Worm (Caenorhabditis elegans) whole organism, L1 larva: Measurements from ENCODE around the gene bgnt-1.1.

ENCODE experiments used
- C34B4.2 ChIP-seq: sonication (generic microtip); optimal IDR thresholded peaks from 2 replicates; lab custom pipeline; 2017; ENCODE audit warnings: mild to moderate bottlenecking, missing genetic modification characterization, missing compliant biosample characterization
- Y116A8C.19 ChIP-seq: sonication (generic microtip); optimal IDR thresholded peaks from 2 replicates; lab custom pipeline; 2016; ENCODE audit warnings: missing compliant biosample characterization, missing genetic modification characterization, borderline replicate concordance
- alr-1 ChIP-seq: fragments of 200-800 bp; sonication (Bioruptor generic); optimal IDR thresholded peaks from 2 replicates; lab custom pipeline; 2018; ENCODE audit warnings: borderline replicate concordance, mild to moderate bottlenecking, missing genetic modification characterization, missing compliant biosample characterization
- aly-2 ChIP-seq: fragments of 150-350 bp; optimal IDR thresholded peaks from 2 replicates; lab custom pipeline; 2014; ENCODE audit warnings: missing biosample characterization, missing genetic modification characterization
- ama-1 ChIP-seq: fragments of 150-350 bp; optimal IDR thresholded peaks from 2 replicates; lab custom pipeline; 2014
- blmp-1 ChIP-seq: fragments of 150-350 bp; optimal IDR thresholded peaks from 2 replicates; lab custom pipeline; 2014; ENCODE audit warnings: missing biosample characterization, missing genetic modification characterization
- ceh-63 ChIP-seq: fragments of 200-800 bp; sonication (Bioruptor generic); optimal IDR thresholded peaks from 2 replicates; lab custom pipeline; 2018; ENCODE audit warnings: mild to moderate bottlenecking, missing genetic modification characterization, missing compliant biosample characterization
- ceh-8 ChIP-seq: fragments of 200-800 bp; sonication (Bioruptor generic); optimal IDR thresholded peaks from 2 replicates; lab custom pipeline; 2018; ENCODE audit warnings: mild to moderate bottlenecking, missing genetic modification characterization, moderate library complexity, missing compliant biosample characterization
- ces-1 ChIP-seq: fragments of 150-350 bp; optimal IDR thresholded peaks from 2 replicates; lab custom pipeline; 2014; ENCODE audit warnings: missing biosample characterization, missing genetic modification reagents, missing genetic modification characterization
- dpl-1 ChIP-seq, 3 experiments: fragments of 150-350 bp in 2 of 3; sonication (generic microtip) in 1 of 3; optimal IDR thresholded peaks; 2 replicates each; lab custom pipeline; 2014 to 2017; ENCODE audit warnings: missing biosample characterization in 3 of 3, missing genetic modification characterization in 3 of 3, missing genetic modification reagents in 3 of 3
- dsc-1 ChIP-seq: sonication (generic microtip); optimal IDR thresholded peaks from 2 replicates; lab custom pipeline; 2016; ENCODE audit warnings: mild to moderate bottlenecking, missing genetic modification characterization, missing compliant biosample characterization
- efl-1 ChIP-seq, 4 experiments: fragments of 150-350 bp; optimal IDR thresholded peaks in 3 of 4; peaks in 1 of 4; 1 replicate in 1 of 4; 2 replicates in 3 of 4; lab custom pipeline; 2014; ENCODE audit warnings: missing biosample characterization in 2 of 4, missing genetic modification characterization in 2 of 4, missing genetic modification reagents in 2 of 4
- efl-3 ChIP-seq: fragments of 200-800 bp; sonication (Bioruptor generic); optimal IDR thresholded peaks from 2 replicates; lab custom pipeline; 2018; ENCODE audit warnings: mild to moderate bottlenecking, missing genetic modification characterization, missing compliant biosample characterization
- elt-2 ChIP-seq: sonication (generic microtip); optimal IDR thresholded peaks from 2 replicates; lab custom pipeline; 2016; ENCODE audit warnings: missing genetic modification characterization, mild to moderate bottlenecking, inconsistent platforms, missing compliant biosample characterization, missing genetic modification reagents
- elt-3 ChIP-seq, 6 experiments: fragments of 150-350 bp in 1 of 6; sonication (generic microtip); optimal IDR thresholded peaks; 2 replicates each; lab custom pipeline; 2017 to 2018; ENCODE audit warnings: missing biosample characterization in 6 of 6, missing genetic modification characterization in 6 of 6, inconsistent platforms in 1 of 6
- fkh-10 ChIP-seq: sonication (generic microtip); optimal IDR thresholded peaks from 2 replicates; lab custom pipeline; 2017; ENCODE audit warnings: missing biosample characterization, missing genetic modification reagents, missing genetic modification characterization
- fos-1 ChIP-seq: fragments of 150-350 bp; optimal IDR thresholded peaks from 2 replicates; lab custom pipeline; 2014; ENCODE audit warnings: missing biosample characterization, missing genetic modification characterization
- hlh-17 ChIP-seq: fragments of 200-800 bp; sonication (Bioruptor generic); optimal IDR thresholded peaks from 2 replicates; lab custom pipeline; 2018; ENCODE audit warnings: missing genetic modification characterization, mild to moderate bottlenecking, missing compliant biosample characterization, moderate library complexity, borderline replicate concordance
- irx-1 ChIP-seq: sonication (generic microtip); optimal IDR thresholded peaks from 2 replicates; lab custom pipeline; 2016; ENCODE audit warnings: missing genetic modification characterization, missing compliant biosample characterization
- isw-1 ChIP-seq: fragments of 200-800 bp; sonication (Bioruptor generic); IDR thresholded peaks from 2 replicates; pipeline ENCODE4 v1.3.6; 2022; ENCODE audit warnings: missing genetic modification characterization, missing compliant biosample characterization
- jun-1 ChIP-seq: fragments of 150-350 bp; optimal IDR thresholded peaks from 2 replicates; lab custom pipeline; 2014; ENCODE audit warnings: missing biosample characterization, missing genetic modification reagents, missing genetic modification characterization
- lin-14 ChIP-seq: fragments of 200-800 bp; sonication (Bioruptor generic); optimal IDR thresholded peaks from 2 replicates; lab custom pipeline; 2018; ENCODE audit warnings: mild to moderate bottlenecking, missing genetic modification characterization, moderate library complexity, missing compliant biosample characterization
- lin-15B ChIP-seq: fragments of 150-350 bp; sonication (generic microtip); optimal IDR thresholded peaks from 3 replicates; lab custom pipeline; 2014; ENCODE audit warnings: missing biosample characterization, missing genetic modification characterization
- lin-35 ChIP-seq, 2 experiments: fragments of 150-350 bp; optimal IDR thresholded peaks; 2 replicates each; lab custom pipeline; 2014; ENCODE audit warnings: missing biosample characterization in 2 of 2, missing genetic modification characterization in 2 of 2, missing genetic modification reagents in 2 of 2
- lin-39 ChIP-seq: fragments of 150-350 bp; optimal IDR thresholded peaks from 2 replicates; lab custom pipeline; 2014; ENCODE audit warnings: missing biosample characterization, missing genetic modification reagents, missing genetic modification characterization
- lsy-2 ChIP-seq, 2 experiments: fragments of 150-350 bp; optimal IDR thresholded peaks; 2 replicates each; lab custom pipeline; 2014; ENCODE audit warnings: missing biosample characterization in 2 of 2, missing genetic modification characterization in 2 of 2
- mab-9 ChIP-seq: fragments of 200-800 bp; sonication (Bioruptor generic); IDR thresholded peaks from 2 replicates; pipeline ENCODE4 v1.3.6; 2022; ENCODE audit warnings: missing genetic modification reagents, missing genetic modification characterization, missing compliant biosample characterization
- mef-2 ChIP-seq: fragments of 150-350 bp; optimal IDR thresholded peaks from 2 replicates; lab custom pipeline; 2014; ENCODE audit warnings: missing biosample characterization, missing genetic modification characterization
- nhr-12 ChIP-seq: sonication (generic microtip); optimal IDR thresholded peaks from 2 replicates; lab custom pipeline; 2017; ENCODE audit warnings: missing biosample characterization, missing genetic modification characterization
- nhr-20 ChIP-seq: sonication (generic microtip); optimal IDR thresholded peaks from 2 replicates; lab custom pipeline; 2016; ENCODE audit warnings: mild to moderate bottlenecking, missing genetic modification characterization, missing compliant biosample characterization
- nhr-47 ChIP-seq: sonication (generic microtip); optimal IDR thresholded peaks from 2 replicates; lab custom pipeline; 2016; ENCODE audit warnings: mild to moderate bottlenecking, missing genetic modification characterization, moderate library complexity, missing compliant biosample characterization
- pag-3 ChIP-seq: sonication (generic microtip); optimal IDR thresholded peaks from 2 replicates; lab custom pipeline; 2017; ENCODE audit warnings: missing genetic modification characterization, mild to moderate bottlenecking, missing compliant biosample characterization, antibody characterized with exemption, borderline replicate concordance; ENCODE audit not compliant: insufficient read depth
- snu-23 ChIP-seq: sonication (generic microtip); optimal IDR thresholded peaks from 2 replicates; lab custom pipeline; 2016; ENCODE audit warnings: missing genetic modification characterization, missing compliant biosample characterization
- sox-4 ChIP-seq: sonication (generic microtip); optimal IDR thresholded peaks from 2 replicates; lab custom pipeline; 2016; ENCODE audit warnings: missing genetic modification characterization, missing compliant biosample characterization
- swsn-7 ChIP-seq: sonication (generic microtip); optimal IDR thresholded peaks from 2 replicates; lab custom pipeline; 2016; ENCODE audit warnings: missing genetic modification characterization, missing compliant biosample characterization
- tlp-1 ChIP-seq: fragments of 150-350 bp; optimal IDR thresholded peaks from 2 replicates; lab custom pipeline; 2014; ENCODE audit warnings: missing biosample characterization, missing genetic modification characterization
- unc-130 ChIP-seq: fragments of 150-350 bp; optimal IDR thresholded peaks from 2 replicates; lab custom pipeline; 2017; ENCODE audit warnings: missing biosample characterization, missing genetic modification characterization, inconsistent platforms
- unc-30 ChIP-seq: sonication (generic microtip); optimal IDR thresholded peaks from 2 replicates; lab custom pipeline; 2017; ENCODE audit warnings: missing biosample characterization, missing genetic modification characterization
- unc-62 ChIP-seq: fragments of 150-350 bp; optimal IDR thresholded peaks from 2 replicates; lab custom pipeline; 2014; ENCODE audit warnings: missing biosample characterization, missing genetic modification reagents, missing genetic modification characterization
- unc-98 ChIP-seq: fragments of 200-800 bp; sonication (Bioruptor generic); IDR thresholded peaks from 2 replicates; pipeline ENCODE4 v1.3.6; 2022; ENCODE audit warnings: missing genetic modification characterization, missing compliant biosample characterization
- xbp-1 ChIP-seq: sonication (generic microtip); optimal IDR thresholded peaks from 2 replicates; lab custom pipeline; 2016; ENCODE audit warnings: missing genetic modification characterization, missing compliant biosample characterization
- zag-1 ChIP-seq: fragments of 150-350 bp; optimal IDR thresholded peaks from 2 replicates; lab custom pipeline; 2014; ENCODE audit warnings: missing biosample characterization, missing genetic modification characterization
- ztf-4 ChIP-seq: fragments of 150-350 bp; optimal IDR thresholded peaks from 2 replicates; lab custom pipeline; 2014; ENCODE audit warnings: missing biosample characterization, missing genetic modification characterization

The bgnt-1.1 gene

ce11 chrIV:10443510-10443909 lies 29.1 kb upstream of the bgnt-1.1 start, which contains the start of gene F13B12.7:
F13B12.7 (plus strand) TSS chrIV:10443810.
- TF ChIP-seq unc-30: no peak
- TF ChIP-seq alr-1 (tag; lab: Kevin White, UChicago): no peak
- TF ChIP-seq ztf-4: no peak
- TF ChIP-seq xbp-1 (tag; lab: Kevin White, UChicago): no peak
- no peak for TF ChIP-seq sox-4 (tag; lab: Kevin White, UChicago)
- TF ChIP-seq lin-15B (tag; lab: Kevin White, UChicago): no peak
- TF ChIP-seq hlh-17 (GFP tag; lab: Kevin White, UChicago): no peak
- no peak for TF ChIP-seq lin-14 (GFP tag; lab: Kevin White, UChicago)
- TF ChIP-seq nhr-12 (tag; lab: Kevin White, UChicago): no peak
- no peak for TF ChIP-seq pag-3 (tag; lab: Kevin White, UChicago)
- TF ChIP-seq lsy-2 (tag; optimal IDR thresholded peaks at IDR 0.05; lab: Kevin White, UChicago): no peak
- TF ChIP-seq ces-1 (GFP tag; lab: Kevin White, UChicago): no peak
- no peak for TF ChIP-seq zag-1 (tag; lab: Kevin White, UChicago)
- no peak for TF ChIP-seq jun-1
- no peak for TF ChIP-seq nhr-47
- TF ChIP-seq mef-2 (tag; lab: Kevin White, UChicago): no peak

- TF ChIP-seq nhr-20 (tag; lab: Kevin White, UChicago): no peak
- TF ChIP-seq dsc-1 (tag; lab: Kevin White, UChicago): peak; percentile 42
- no peak for TF ChIP-seq lin-39 (tag; lab: Kevin White, UChicago)
- no peak for TF ChIP-seq lin-35 (GFP tag; optimal IDR thresholded peaks at IDR 0.05; lab: Kevin White, UChicago)
- TF ChIP-seq swsn-7 (tag; lab: Kevin White, UChicago): no peak
- TF ChIP-seq, all 84 proteins: peak for 1
These were observed 22.8 kb upstream of the bgnt-1.1 start, which contains the start of gene F13B12.4 for ce11 chrIV:10449799-10450198. F13B12.4 (minus strand) TSS chrIV:10449899.

- TF ChIP-seq ceh-63 (GFP tag; lab: Kevin White, UChicago) (no peak), zag-1 (tag; lab: Kevin White, UChicago) (no peak), pag-3 (tag; lab: Kevin White, UChicago) (no peak), xbp-1 (tag; lab: Kevin White, UChicago) (no peak), unc-62 (GFP tag; lab: Kevin White, UChicago) (no peak), irx-1 (tag; lab: Kevin White, UChicago) (no peak), ztf-4 (no peak), dpl-1 (GFP tag; optimal IDR thresholded peaks at IDR 0.05; lab: Kevin White, UChicago) (no peak), elt-3 (tag; optimal IDR thresholded peaks at IDR 0.05; lab: Kevin White, UChicago) (no peak), elt-2 (tag; lab: Kevin White, UChicago) (no peak), isw-1 (GFP tag; lab: Robert Waterston, UW) (no peak), unc-98 (GFP tag; lab: Robert Waterston, UW) (no peak), unc-130 (tag; lab: Kevin White, UChicago) (no peak), ceh-8 (GFP tag; lab: Kevin White, UChicago) (no peak)
These were observed 19.6 kb upstream of the bgnt-1.1 start, which contains the start of gene F01D4.8 for ce11 chrIV:10453001-10453400. F01D4.8 (minus strand) TSS chrIV:10453101.

ce11 chrIV:10457137-10457536 lies 15.4 kb upstream of the bgnt-1.1 start, which contains the start of gene srb-17:
srb-17 (minus strand) TSS chrIV:10457237.
- TF ChIP-seq ztf-4 (no peak), blmp-1 (tag; lab: Kevin White, UChicago) (no peak), efl-1 (optimal IDR thresholded peaks at IDR 0.05; lab: Kevin White, UChicago) (no peak), efl-1 (GFP tag; optimal IDR thresholded peaks at IDR 0.05 in 1 of 2; lab: Kevin White, UChicago) (no peak), dpl-1 (GFP tag; optimal IDR thresholded peaks at IDR 0.05; lab: Kevin White, UChicago) (no peak), swsn-7 (tag; lab: Kevin White, UChicago) (no peak), efl-3 (GFP tag; lab: Kevin White, UChicago) (no peak), fkh-10 (GFP tag; lab: Kevin White, UChicago) (no peak), fos-1 (tag; lab: Kevin White, UChicago) (no peak), aly-2 (tag; lab: Kevin White, UChicago) (no peak), nhr-12 (tag; lab: Kevin White, UChicago) (no peak), ama-1 (lab: Kevin White, UChicago) (no peak), C34B4.2 (tag; lab: Kevin White, UChicago) (no peak), snu-23 (GFP tag; lab: Kevin White, UChicago) (no peak), mab-9 (GFP tag; lab: Robert Waterston, UW) (no peak), ces-1 (GFP tag; lab: Kevin White, UChicago) (no peak), unc-130 (tag; lab: Kevin White, UChicago) (no peak), Y116A8C.19 (no peak), unc-98 (GFP tag; lab: Robert Waterston, UW) (no peak), tlp-1 (no peak)
- TF ChIP-seq, all 84 proteins: peak for 0
